Worm (Caenorhabditis elegans) whole organism, L3 larva: ENCODE data around the gene C08F8.15.
"Not testable (repeated sequence)": the region's sequence is repeated elsewhere in the genome, so short reads cannot be mapped to it uniquely, and the experiment has no call there.

Experiments
- egl-5 ChIP-seq: fragments of 150-350 bp; optimal IDR thresholded peaks from 2 replicates; lab custom pipeline; 2017; ENCODE audit warnings: missing biosample characterization, missing genetic modification reagents, missing genetic modification characterization, inconsistent platforms
- elt-1 ChIP-seq: fragments of 150-350 bp; optimal IDR thresholded peaks from 2 replicates; lab custom pipeline; 2014; ENCODE audit warnings: missing biosample characterization, missing genetic modification characterization
- fos-1 ChIP-seq: fragments of 150-350 bp; optimal IDR thresholded peaks from 2 replicates; lab custom pipeline; 2014; ENCODE audit warnings: missing biosample characterization, missing genetic modification characterization
- nhr-23 ChIP-seq: fragments of 150-350 bp; optimal IDR thresholded peaks from 2 replicates; lab custom pipeline; 2014; ENCODE audit warnings: missing biosample characterization, missing genetic modification reagents, missing genetic modification characterization
- nhr-28 ChIP-seq: fragments of 150-350 bp; optimal IDR thresholded peaks from 2 replicates; lab custom pipeline; 2014; ENCODE audit warnings: missing biosample characterization, missing genetic modification characterization
- snpc-4 ChIP-seq: fragments of 150-350 bp; optimal IDR thresholded peaks from 2 replicates; lab custom pipeline; 2014; ENCODE audit warnings: missing biosample characterization, missing genetic modification characterization
- unc-62 ChIP-seq: fragments of 150-350 bp; sonication (generic microtip); optimal IDR thresholded peaks from 4 replicates; lab custom pipeline; 2014; ENCODE audit warnings: missing biosample characterization, missing genetic modification reagents, missing genetic modification characterization

DNA sequence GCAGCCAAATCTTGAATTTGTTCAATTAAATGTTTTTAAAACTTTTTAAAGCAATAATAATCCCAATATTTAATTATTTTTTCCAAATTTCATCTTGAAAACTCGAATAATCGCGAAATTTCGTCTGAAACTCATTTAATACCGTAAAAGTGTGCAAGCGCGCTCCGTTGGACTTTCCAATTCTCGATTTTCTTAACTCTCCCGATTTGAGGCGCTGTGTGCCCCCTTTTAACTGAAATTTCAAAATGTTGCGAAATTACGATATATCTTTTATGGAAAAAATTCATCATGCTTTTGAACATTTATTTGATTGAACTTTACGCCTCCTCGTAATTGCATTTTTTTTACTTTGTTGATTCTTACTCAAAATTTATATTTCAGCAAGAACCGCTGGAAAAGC, 41.8 kb upstream of the C08F8.15 start, which contains the start of gene R07H5.11:
- TF ChIP-seq elt-1; nhr-28 (tag; lab: Kevin White, UChicago); unc-62 (GFP tag; lab: Kevin White, UChicago); snpc-4; nhr-23 (tag; lab: Kevin White, UChicago); fos-1 (tag; lab: Kevin White, UChicago); egl-5 (tag; lab: Kevin White, UChicago): not testable (repeated sequence)
